Worm (Caenorhabditis elegans): ENCODE measurements around the gene algn-3.

- TF ChIP-seq B0310.2 (tag; optimal IDR thresholded peaks at IDR 0.05): no peak
- no peak for TF ChIP-seq ama-1 (optimal IDR thresholded peaks at IDR 0.05)
- no peak for TF ChIP-seq tbx-11 (GFP tag; IDR thresholded peaks at IDR 0.05)
- no peak for TF ChIP-seq flt-1 (GFP tag; IDR thresholded peaks at IDR 0.05)
- TF ChIP-seq tbx-37 (GFP tag; conservative IDR thresholded peaks at IDR 0.05): no peak
- TF ChIP-seq hnd-1 (tag; optimal IDR thresholded peaks at IDR 0.05): no peak
- no peak for TF ChIP-seq ceh-36 (tag; optimal IDR thresholded peaks at IDR 0.05)
These were observed 10.6 kb downstream of the algn-3 start, which contains the start of gene K09E4.4 for ce11 chrII:14122065-14122464.

All from whole organism, early embryonic.